Fruit fly (Drosophila melanogaster) whole organism: Measurements from ENCODE around the gene Rbp.

Source experiments
- CG8478 ChIP-seq: fragments of >200 bp; optimal IDR thresholded peaks from 2 replicates; lab custom pipeline; 2018; ENCODE audit warnings: inconsistent platforms
- Dll ChIP-seq: fragments of >200 bp; optimal IDR thresholded peaks from 2 replicates; lab custom pipeline; 2017
- EcR ChIP-seq, 2 experiments: fragments of >200 bp; optimal IDR thresholded peaks; 2 replicates each; lab custom pipeline; 2017; ENCODE audit warnings: missing biosample characterization in 2 of 2, missing genetic modification characterization in 2 of 2, missing genetic modification reagents in 2 of 2
- pan ChIP-seq: fragments of >200 bp; optimal IDR thresholded peaks from 2 replicates; lab custom pipeline; 2017
- psq ChIP-seq: fragments of >200 bp; optimal IDR thresholded peaks from 2 replicates; lab custom pipeline; 2017
- usp ChIP-seq: fragments of >200 bp; optimal IDR thresholded peaks from 2 replicates; lab custom pipeline; 2017; ENCODE audit warnings: missing biosample characterization, missing genetic modification characterization, mixed read lengths

DNA sequence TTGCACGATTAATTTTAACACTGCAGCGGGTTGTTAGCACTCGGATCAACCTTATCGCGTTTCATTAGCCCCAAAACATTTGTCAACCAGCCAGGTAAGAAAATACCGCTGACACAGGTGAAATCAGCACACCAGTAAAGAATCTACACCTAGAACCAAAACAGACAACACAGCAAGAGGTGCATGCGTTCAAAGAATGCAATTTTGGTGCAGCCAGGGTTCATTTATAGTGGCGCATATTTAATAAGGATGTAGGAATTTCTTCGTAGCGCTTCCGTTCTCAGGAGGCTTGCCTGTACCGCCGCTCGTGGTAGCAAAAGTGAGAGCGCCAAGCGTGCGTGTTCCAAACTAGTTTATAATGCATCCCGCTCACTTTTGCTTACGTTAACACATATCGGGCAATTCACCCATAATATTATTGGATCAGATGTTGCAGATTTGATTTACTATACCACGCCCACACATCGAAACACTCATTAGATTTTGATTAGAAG lies 32.0 kb upstream of the Rbp start:
- TF ChIP-seq psq (lab: Kevin White, UChicago) (no peak), CG8478 (lab: Kevin White, UChicago) (no peak), usp (GFP tag; lab: Kevin White, UChicago) (no peak), Dll (no peak), EcR (GFP tag; optimal IDR thresholded peaks at IDR 0.05; lab: Kevin White, UChicago) (no peak), pan (lab: Kevin White, UChicago) (no peak)
